Worm (Caenorhabditis elegans) whole organism, mixed stage, embryonic: ENCODE measurements around the gene gap-1.

Experiments used
- drap-1 ChIP-seq: fragments of 200-800 bp; sonication (Bioruptor generic); optimal IDR thresholded peaks from 3 replicates; lab custom pipeline; 2018; ENCODE audit warnings: mild to moderate bottlenecking, missing genetic modification characterization, missing compliant biosample characterization
- elt-3 ChIP-seq: fragments of 150-350 bp; optimal IDR thresholded peaks from 2 replicates; lab custom pipeline; 2014; ENCODE audit warnings: missing biosample characterization, missing genetic modification characterization
- ham-2 ChIP-seq: fragments of 200-800 bp; sonication (Bioruptor generic); optimal IDR thresholded peaks from 2 replicates; lab custom pipeline; 2018; ENCODE audit warnings: mild to moderate bottlenecking, missing genetic modification characterization, missing compliant biosample characterization
- lin-13 ChIP-seq: fragments of 150-350 bp; optimal IDR thresholded peaks from 2 replicates; lab custom pipeline; 2014; ENCODE audit warnings: missing biosample characterization, missing genetic modification characterization
- lsy-2 ChIP-seq: fragments of 150-350 bp; optimal IDR thresholded peaks from 2 replicates; lab custom pipeline; 2014; ENCODE audit warnings: missing biosample characterization, missing genetic modification characterization
- nhr-237 ChIP-seq: fragments of 150-350 bp; optimal IDR thresholded peaks from 2 replicates; lab custom pipeline; 2014; ENCODE audit warnings: missing biosample characterization, missing genetic modification characterization
- pha-4 ChIP-seq: fragments of 150-350 bp; optimal IDR thresholded peaks from 2 replicates; lab custom pipeline; 2018; ENCODE audit warnings: missing biosample characterization, missing genetic modification reagents, missing genetic modification characterization
- snpc-4 ChIP-seq: fragments of 150-350 bp; optimal IDR thresholded peaks from 2 replicates; lab custom pipeline; 2014; ENCODE audit warnings: missing biosample characterization, missing genetic modification characterization
- sptf-1 ChIP-seq: sonication (generic microtip); optimal IDR thresholded peaks from 2 replicates; lab custom pipeline; 2017; ENCODE audit warnings: mild to moderate bottlenecking, missing genetic modification characterization, moderate library complexity, missing compliant biosample characterization
- tbx-8 ChIP-seq: fragments of 200-800 bp; sonication (Bioruptor generic); optimal IDR thresholded peaks from 2 replicates; lab custom pipeline; 2018; ENCODE audit warnings: mild to moderate bottlenecking, missing genetic modification characterization, moderate library complexity, missing compliant biosample characterization
- unc-62 ChIP-seq: fragments of 150-350 bp; optimal IDR thresholded peaks from 2 replicates; lab custom pipeline; 2014; ENCODE audit warnings: missing biosample characterization, missing genetic modification reagents, missing genetic modification characterization
- ztf-11 ChIP-seq: fragments of 150-350 bp; optimal IDR thresholded peaks from 2 replicates; lab custom pipeline; 2014; ENCODE audit warnings: missing biosample characterization, missing genetic modification characterization

- TF ChIP-seq lsy-2 (tag; lab: Kevin White, UChicago) (no peak), drap-1 (GFP tag; lab: Kevin White, UChicago) (no peak), nhr-237 (tag; lab: Kevin White, UChicago) (no peak), sptf-1 (no peak), pha-4 (tag; lab: Kevin White, UChicago) (no peak), lin-13 (tag; lab: Kevin White, UChicago) (no peak), ztf-11 (tag; lab: Kevin White, UChicago) (no peak), tbx-8 (GFP tag; lab: Kevin White, UChicago) (no peak), elt-3 (tag; lab: Kevin White, UChicago) (no peak), snpc-4 (no peak), unc-62 (GFP tag; lab: Kevin White, UChicago) (no peak), ham-2 (GFP tag; lab: Kevin White, UChicago) (no peak)
These were observed 17.9 kb downstream of the gap-1 start for ce11 chrX:2210164-2210563.
